Worm (Caenorhabditis elegans) whole organism, mixed stage, embryonic: ENCODE results near the gene btb-18.

Experiments used
- M03D4.4 ChIP-seq: sonication (generic microtip); optimal IDR thresholded peaks from 2 replicates; lab custom pipeline; 2017; ENCODE audit warnings: mild to moderate bottlenecking, missing genetic modification characterization, missing compliant biosample characterization
- bed-3 ChIP-seq: fragments of 200-800 bp; sonication (Bioruptor generic); optimal IDR thresholded peaks from 3 replicates; lab custom pipeline; 2018; ENCODE audit warnings: mild to moderate bottlenecking, missing genetic modification characterization, moderate library complexity, missing compliant biosample characterization
- blmp-1 ChIP-seq: fragments of 150-350 bp; optimal IDR thresholded peaks from 2 replicates; lab custom pipeline; 2014; ENCODE audit warnings: missing biosample characterization, missing genetic modification characterization
- ceh-39 ChIP-seq: fragments of 150-350 bp; optimal IDR thresholded peaks from 2 replicates; lab custom pipeline; 2014; ENCODE audit warnings: missing biosample characterization, missing genetic modification characterization
- ceh-43 ChIP-seq: fragments of 200-800 bp; sonication (Bioruptor generic); optimal IDR thresholded peaks from 2 replicates; lab custom pipeline; 2018; ENCODE audit warnings: mild to moderate bottlenecking, missing genetic modification characterization, moderate library complexity, missing compliant biosample characterization
- ceh-83 ChIP-seq: fragments of 200-800 bp; sonication (Bioruptor generic); optimal IDR thresholded peaks from 2 replicates; lab custom pipeline; 2018; ENCODE audit warnings: mild to moderate bottlenecking, missing genetic modification characterization, missing compliant biosample characterization
- ces-1 ChIP-seq: fragments of 150-350 bp; optimal IDR thresholded peaks from 2 replicates; lab custom pipeline; 2014; ENCODE audit warnings: missing biosample characterization, missing genetic modification reagents, missing genetic modification characterization
- drap-1 ChIP-seq: fragments of 200-800 bp; sonication (Bioruptor generic); optimal IDR thresholded peaks from 3 replicates; lab custom pipeline; 2018; ENCODE audit warnings: mild to moderate bottlenecking, missing genetic modification characterization, missing compliant biosample characterization
- elt-1 ChIP-seq: sonication (generic microtip); optimal IDR thresholded peaks from 2 replicates; lab custom pipeline; 2017; ENCODE audit warnings: missing genetic modification characterization, mild to moderate bottlenecking, missing compliant biosample characterization, antibody characterized with exemption, moderate library complexity, borderline replicate concordance; ENCODE audit not compliant: insufficient read depth
- elt-3 ChIP-seq: fragments of 150-350 bp; optimal IDR thresholded peaks from 2 replicates; lab custom pipeline; 2014; ENCODE audit warnings: missing biosample characterization, missing genetic modification characterization
- flh-1 ChIP-seq: fragments of 200-800 bp; sonication (Bioruptor generic); optimal IDR thresholded peaks from 2 replicates; lab custom pipeline; 2018; ENCODE audit warnings: mild to moderate bottlenecking, missing genetic modification characterization, moderate library complexity, missing compliant biosample characterization
- ham-2 ChIP-seq: fragments of 200-800 bp; sonication (Bioruptor generic); optimal IDR thresholded peaks from 2 replicates; lab custom pipeline; 2018; ENCODE audit warnings: mild to moderate bottlenecking, missing genetic modification characterization, missing compliant biosample characterization
- hlh-1 ChIP-seq: fragments of 150-350 bp; optimal IDR thresholded peaks from 2 replicates; lab custom pipeline; 2014; ENCODE audit warnings: missing biosample characterization, missing genetic modification reagents, missing genetic modification characterization
- lin-13 ChIP-seq: fragments of 150-350 bp; optimal IDR thresholded peaks from 2 replicates; lab custom pipeline; 2014; ENCODE audit warnings: missing biosample characterization, missing genetic modification characterization
- lin-32 ChIP-seq: fragments of 200-800 bp; sonication (Bioruptor generic); optimal IDR thresholded peaks from 2 replicates; lab custom pipeline; 2018; ENCODE audit warnings: mild to moderate bottlenecking, missing genetic modification characterization, missing compliant biosample characterization
- lsy-2 ChIP-seq: fragments of 150-350 bp; optimal IDR thresholded peaks from 2 replicates; lab custom pipeline; 2014; ENCODE audit warnings: missing biosample characterization, missing genetic modification characterization
- mab-5 ChIP-seq: fragments of 150-350 bp; optimal IDR thresholded peaks from 2 replicates; lab custom pipeline; 2014; ENCODE audit warnings: missing biosample characterization, missing genetic modification characterization
- mep-1 ChIP-seq: fragments of 150-350 bp; optimal IDR thresholded peaks from 2 replicates; lab custom pipeline; 2017; ENCODE audit warnings: missing biosample characterization, missing genetic modification reagents, missing genetic modification characterization, inconsistent platforms
- nhr-12 ChIP-seq: fragments of 150-350 bp; optimal IDR thresholded peaks from 2 replicates; lab custom pipeline; 2014; ENCODE audit warnings: missing biosample characterization, missing genetic modification characterization
- nhr-2 ChIP-seq: fragments of 150-350 bp; optimal IDR thresholded peaks from 2 replicates; lab custom pipeline; 2014; ENCODE audit warnings: missing biosample characterization, missing genetic modification characterization
- nhr-237 ChIP-seq: fragments of 150-350 bp; optimal IDR thresholded peaks from 2 replicates; lab custom pipeline; 2014; ENCODE audit warnings: missing biosample characterization, missing genetic modification characterization
- nhr-28 ChIP-seq: fragments of 150-350 bp; optimal IDR thresholded peaks from 2 replicates; lab custom pipeline; 2014; ENCODE audit warnings: missing biosample characterization, missing genetic modification characterization
- pha-4 ChIP-seq: fragments of 150-350 bp; optimal IDR thresholded peaks from 2 replicates; lab custom pipeline; 2018; ENCODE audit warnings: missing biosample characterization, missing genetic modification reagents, missing genetic modification characterization
- sem-2 ChIP-seq: fragments of 200-800 bp; sonication (Bioruptor generic); optimal IDR thresholded peaks from 2 replicates; lab custom pipeline; 2018; ENCODE audit warnings: mild to moderate bottlenecking, missing genetic modification characterization, missing compliant biosample characterization
- snpc-4 ChIP-seq: fragments of 150-350 bp; optimal IDR thresholded peaks from 2 replicates; lab custom pipeline; 2014; ENCODE audit warnings: missing biosample characterization, missing genetic modification characterization
- tbx-8 ChIP-seq: fragments of 200-800 bp; sonication (Bioruptor generic); optimal IDR thresholded peaks from 2 replicates; lab custom pipeline; 2018; ENCODE audit warnings: mild to moderate bottlenecking, missing genetic modification characterization, moderate library complexity, missing compliant biosample characterization
- unc-120 ChIP-seq: sonication (generic microtip); optimal IDR thresholded peaks from 2 replicates; lab custom pipeline; 2017; ENCODE audit warnings: missing genetic modification characterization, missing compliant biosample characterization; ENCODE audit not compliant: poor library complexity, severe bottlenecking
- unc-62 ChIP-seq: fragments of 150-350 bp; optimal IDR thresholded peaks from 2 replicates; lab custom pipeline; 2014; ENCODE audit warnings: missing biosample characterization, missing genetic modification reagents, missing genetic modification characterization
- zip-8 ChIP-seq: fragments of 150-350 bp; optimal IDR thresholded peaks from 2 replicates; lab custom pipeline; 2014; ENCODE audit warnings: missing biosample characterization, missing genetic modification characterization

btb-18 gene

ce11 chrII:3332039-3332438 is 34.0 kb downstream of the btb-18 start, which contains the start of gene irld-27:
irld-27 (plus strand) TSS chrII:3332339.
- TF ChIP-seq nhr-28 (tag; lab: Kevin White, UChicago) (no peak), elt-3 (no peak), M03D4.4 (tag; lab: Kevin White, UChicago) (no peak), flh-1 (GFP tag; lab: Kevin White, UChicago) (no peak), zip-8 (tag; lab: Kevin White, UChicago) (no peak), sem-2 (GFP tag; lab: Kevin White, UChicago) (no peak), blmp-1 (tag; lab: Kevin White, UChicago) (no peak), tbx-8 (GFP tag; lab: Kevin White, UChicago) (no peak), mep-1 (tag; lab: Kevin White, UChicago) (no peak), ces-1 (GFP tag; lab: Kevin White, UChicago) (no peak), lin-13 (tag; lab: Kevin White, UChicago) (no peak)

ce11 chrII:3337039-3337438 is 39.0 kb downstream of the btb-18 start, which contains the start of gene F14D2.19:
F14D2.19 (minus strand) TSS chrII:3337139.
- TF ChIP-seq snpc-4 (tag; lab: Kevin White, UChicago), result no peak
- TF ChIP-seq nhr-28 (tag; lab: Kevin White, UChicago), result no peak
- TF ChIP-seq lsy-2 (tag; lab: Kevin White, UChicago), result no peak
- no peak for TF ChIP-seq bed-3 (GFP tag; lab: Kevin White, UChicago)
- no peak for TF ChIP-seq mep-1 (tag; lab: Kevin White, UChicago)
- no peak for TF ChIP-seq ceh-39 (tag; lab: Kevin White, UChicago)
- no peak for TF ChIP-seq nhr-237
- TF ChIP-seq elt-1 (tag; lab: Kevin White, UChicago), result no peak
- no peak for TF ChIP-seq lin-13 (tag; lab: Kevin White, UChicago)

- TF ChIP-seq sem-2 (GFP tag; lab: Kevin White, UChicago), result no peak
- no peak for TF ChIP-seq mab-5
- no peak for TF ChIP-seq nhr-12 (tag; lab: Kevin White, UChicago)
- no peak for TF ChIP-seq bed-3 (GFP tag; lab: Kevin White, UChicago)
- TF ChIP-seq ceh-39 (tag; lab: Kevin White, UChicago), result no peak
- no peak for TF ChIP-seq pha-4 (tag; lab: Kevin White, UChicago)
- no peak for TF ChIP-seq drap-1 (GFP tag; lab: Kevin White, UChicago)
- no peak for TF ChIP-seq mep-1 (tag; lab: Kevin White, UChicago)
- no peak for TF ChIP-seq lin-32 (GFP tag; lab: Kevin White, UChicago)
- no peak for TF ChIP-seq unc-62 (GFP tag; lab: Kevin White, UChicago)
- no peak for TF ChIP-seq zip-8 (tag; lab: Kevin White, UChicago)
- no peak for TF ChIP-seq tbx-8 (GFP tag; lab: Kevin White, UChicago)
- TF ChIP-seq lsy-2 (tag; lab: Kevin White, UChicago), result no peak
- no peak for TF ChIP-seq nhr-2 (tag; lab: Kevin White, UChicago)
- TF ChIP-seq ham-2 (GFP tag; lab: Kevin White, UChicago), result no peak
- no peak for TF ChIP-seq ces-1 (GFP tag; lab: Kevin White, UChicago)
- no peak for TF ChIP-seq nhr-237
- no peak for TF ChIP-seq M03D4.4 (tag; lab: Kevin White, UChicago)
- TF ChIP-seq ceh-43 (GFP tag; lab: Kevin White, UChicago), result no peak
- TF ChIP-seq snpc-4 (tag; lab: Kevin White, UChicago), result no peak
These were observed 40.5 kb downstream of the btb-18 start, which contains the start of gene F14D2.7 for ce11 chrII:3338556-3338955. F14D2.7 (minus strand) TSS chrII:3338656.

DNA sequence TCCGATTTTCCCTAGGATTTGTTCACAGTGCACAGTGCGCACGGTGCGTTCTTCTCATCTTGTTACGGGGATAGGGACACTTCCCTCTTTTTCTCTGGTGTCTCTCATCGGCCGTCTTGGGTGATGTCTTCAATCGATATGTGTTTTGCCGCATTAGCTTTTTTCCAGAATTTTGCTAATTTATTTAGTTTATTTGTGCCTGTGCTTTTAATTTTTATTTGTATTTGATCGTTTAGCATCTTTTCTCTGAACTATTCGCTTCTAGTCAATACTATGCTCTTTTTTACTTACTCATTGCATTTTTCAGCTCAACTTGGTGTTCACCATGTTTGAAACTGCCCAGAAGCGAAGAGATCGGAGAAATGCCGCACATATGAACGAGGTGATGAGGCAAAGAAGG is 42.2 kb downstream of the btb-18 start, which contains the start of gene F14D2.5:
F14D2.5 (plus strand) TSS at position 301 of the 400 bp plus-strand sequence.
- TF ChIP-seq lin-13 (tag; lab: Kevin White, UChicago), result no peak
- peak; percentile 64 for TF ChIP-seq ceh-83 (GFP tag; lab: Kevin White, UChicago)

- no peak for TF ChIP-seq elt-1 (tag; lab: Kevin White, UChicago)
- TF ChIP-seq mep-1 (tag; lab: Kevin White, UChicago), result no peak
These were observed 42.8 kb downstream of the btb-18 start for ce11 chrII:3340818-3341217.

- TF ChIP-seq lsy-2 (tag; lab: Kevin White, UChicago) (no peak), ham-2 (GFP tag; lab: Kevin White, UChicago) (no peak), unc-120 (no peak), nhr-237 (no peak), flh-1 (GFP tag; lab: Kevin White, UChicago) (no peak), nhr-12 (tag; lab: Kevin White, UChicago) (no peak), pha-4 (tag; lab: Kevin White, UChicago) (no peak), bed-3 (GFP tag; lab: Kevin White, UChicago) (no peak), tbx-8 (GFP tag; lab: Kevin White, UChicago) (no peak), elt-1 (tag; lab: Kevin White, UChicago) (no peak), unc-62 (GFP tag; lab: Kevin White, UChicago) (no peak), blmp-1 (tag; lab: Kevin White, UChicago) (no peak), nhr-28 (tag; lab: Kevin White, UChicago) (no peak), hlh-1 (tag; lab: Kevin White, UChicago) (no peak), nhr-2 (tag; lab: Kevin White, UChicago) (no peak), ceh-39 (tag; lab: Kevin White, UChicago) (no peak)
These were observed 44.0 kb downstream of the btb-18 start, which contains the start of gene F14D2.11 for ce11 chrII:3341989-3342388. F14D2.11 (minus strand) TSS chrII:3342089.
